Fruit fly (Drosophila melanogaster): ENCODE measurements around the gene rept.
A peak's percentile ranks its signal among the peaks of the same experiment; 100 is the strongest.

rept gene

DNA sequence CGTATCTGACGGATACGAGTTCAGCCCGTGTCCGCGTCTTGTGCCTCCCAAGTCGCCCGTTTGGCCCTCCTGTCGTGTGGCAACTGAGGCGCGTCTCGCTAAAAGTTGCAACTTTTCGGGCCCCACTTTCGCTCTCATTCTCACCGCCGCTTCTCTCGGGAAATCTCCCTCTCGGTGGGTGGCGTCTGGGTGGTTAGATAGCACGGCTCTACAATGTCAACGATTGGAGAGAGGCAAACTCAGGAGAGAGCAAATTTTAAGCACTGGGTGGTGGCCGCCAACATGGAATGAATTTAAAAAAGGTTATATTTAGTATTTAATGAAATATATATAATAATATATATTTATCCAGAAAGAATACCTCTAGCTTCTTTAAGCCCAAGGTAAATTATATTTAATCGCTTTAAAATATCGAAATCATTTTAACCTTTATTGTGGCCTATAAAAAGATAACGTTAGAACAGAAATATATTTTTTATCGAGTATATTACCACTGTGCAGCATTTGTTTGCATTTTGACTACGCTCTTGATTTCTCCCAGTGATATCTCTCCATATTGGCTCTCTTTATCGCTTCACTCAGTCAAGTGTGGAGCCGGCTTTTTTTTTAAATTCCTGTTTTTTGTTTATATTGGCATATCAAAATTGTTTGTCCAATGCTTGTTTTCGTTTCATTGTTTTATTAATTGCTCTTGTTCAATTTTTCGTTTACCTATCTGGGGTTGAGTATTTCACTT lies 37.5 kb downstream of the rept start, which contains the start of gene Gbs-76A (continued):
- TF ChIP-seq Hmx (GFP tag; optimal IDR thresholded peaks at IDR 0.05) (no peak), Sox100B (GFP tag; optimal IDR thresholded peaks at IDR 0.05) (peak; percentile 85), Hr39 (optimal IDR thresholded peaks at IDR 0.05) (no peak), CG1603 (tag; optimal IDR thresholded peaks at IDR 0.05) (peak; percentile 30), peb (GFP tag; IDR thresholded peaks at IDR 0.05) (no peak), CG7786 (GFP tag; optimal IDR thresholded peaks at IDR 0.05) (no peak), CG34376 (GFP tag; optimal IDR thresholded peaks at IDR 0.05) (peak; percentile 51), prd (optimal IDR thresholded peaks at IDR 0.05) (no peak), prd (GFP tag; IDR thresholded peaks at IDR 0.05) (peak; percentile 65), Med (GFP tag) (peak; percentile 72), slbo (GFP tag; IDR thresholded peaks at IDR 0.05) (peak; percentile 80; the same call in 1 of the 2 replicates), Sry-β (GFP tag; optimal IDR thresholded peaks at IDR 0.05) (no peak), twi (tag; optimal IDR thresholded peaks at IDR 0.05) (peak; percentile 67), vvl (GFP tag; IDR thresholded peaks at IDR 0.05) (peak; percentile 75), fru (optimal IDR thresholded peaks at IDR 0.05) (no peak), CG2875 (GFP tag; optimal IDR thresholded peaks at IDR 0.05) (peak; percentile 77), CG31388 (GFP tag; optimal IDR thresholded peaks at IDR 0.05) (no peak), Atf6 (GFP tag; IDR thresholded peaks at IDR 0.05) (peak; percentile 68), CG11504 (tag; optimal IDR thresholded peaks at IDR 0.05) (peak; percentile 88), dmrt99B (tag; optimal IDR thresholded peaks at IDR 0.05) (peak; percentile 90), ash1 (GFP tag; optimal IDR thresholded peaks at IDR 0.05) (no peak), hkb (optimal IDR thresholded peaks at IDR 0.05) (no peak), hkb (GFP tag; IDR thresholded peaks at IDR 0.05) (peak; percentile 76), CG30020 (tag; optimal IDR thresholded peaks at IDR 0.05) (peak; percentile 49), Aef1 (GFP tag; IDR thresholded peaks at IDR 0.05) (peak; percentile 64), ken (GFP tag; IDR thresholded peaks at IDR 0.05) (0 out of 3 replicates have a peak, but pooled peaks have one; percentile 42), CG12659 (GFP tag; optimal IDR thresholded peaks at IDR 0.05) (peak; percentile 87), exex (tag; optimal IDR thresholded peaks at IDR 0.05) (peak; percentile 77), Hr51 (GFP tag; optimal IDR thresholded peaks at IDR 0.05) (peak; percentile 21 to 91), en (GFP tag; optimal IDR thresholded peaks at IDR 0.05) (no peak), CG1529 (GFP tag; optimal IDR thresholded peaks at IDR 0.05) (peak; percentile 62), sqz (GFP tag; optimal IDR thresholded peaks at IDR 0.05) (peak; percentile 58), NK7.1 (GFP tag; optimal IDR thresholded peaks at IDR 0.05) (no peak), Fer1 (GFP tag; optimal IDR thresholded peaks at IDR 0.05) (peak; percentile 91), rib (GFP tag; IDR thresholded peaks at IDR 0.05) (no peak), chn (GFP tag; optimal IDR thresholded peaks at IDR 0.05) (no peak), bowl (GFP tag; IDR thresholded peaks at IDR 0.05) (no peak), sc (optimal IDR thresholded peaks at IDR 0.05) (no peak), sc (GFP tag; optimal IDR thresholded peaks at IDR 0.05) (peak; percentile 75), HLH3B (GFP tag; IDR thresholded peaks at IDR 0.05) (peak; percentile 60; the same call in 1 of the 2 replicates), CG17802 (tag; optimal IDR thresholded peaks at IDR 0.05) (peak; percentile 26), pum (GFP tag; optimal IDR thresholded peaks at IDR 0.05) (no peak), lola (GFP tag; optimal IDR thresholded peaks at IDR 0.05) (peak in 1 of 3 experiments; percentile 64), wek (GFP tag; optimal IDR thresholded peaks at IDR 0.05) (no peak), CkIIα-i1 (GFP tag; IDR thresholded peaks at IDR 0.05) (no peak), Nf-YA (GFP tag; IDR thresholded peaks at IDR 0.05) (peak; percentile 55; the same call in 1 of the 2 replicates), CG8478 (optimal IDR thresholded peaks at IDR 0.05) (no peak), pita (GFP tag; optimal IDR thresholded peaks at IDR 0.05) (no peak), fd96Cb (tag; optimal IDR thresholded peaks at IDR 0.05) (peak; percentile 76), disco-r (GFP tag; optimal IDR thresholded peaks at IDR 0.05) (no peak), CG8290 (GFP tag; optimal IDR thresholded peaks at IDR 0.05) (no peak), CG8290 (tag; optimal IDR thresholded peaks at IDR 0.05) (peak in 1 of 2 experiments; percentile 13)

All from whole organism, embryonic.